Worm (Caenorhabditis elegans): ENCODE measurements around the gene rmd-6.

rmd-6 gene

ce11 chrIV:5073836-5074235 lies 5.2 kb downstream of the rmd-6 start:
- TF ChIP-seq unc-62 (GFP tag; optimal IDR thresholded peaks at IDR 0.05), result no peak

ce11 chrIV:5076607-5077006 lies 8.0 kb downstream of the rmd-6 start:
- TF ChIP-seq unc-62 (GFP tag; optimal IDR thresholded peaks at IDR 0.05), result no peak

ce11 chrIV:5077918-5078317 lies 9.3 kb downstream of the rmd-6 start:
- TF ChIP-seq unc-62 (GFP tag; optimal IDR thresholded peaks at IDR 0.05), result no peak

- TF ChIP-seq unc-62 (GFP tag; optimal IDR thresholded peaks at IDR 0.05), result no peak
Measured at ce11 chrIV:5078846-5079245, 10.2 kb downstream of the rmd-6 start.

DNA sequence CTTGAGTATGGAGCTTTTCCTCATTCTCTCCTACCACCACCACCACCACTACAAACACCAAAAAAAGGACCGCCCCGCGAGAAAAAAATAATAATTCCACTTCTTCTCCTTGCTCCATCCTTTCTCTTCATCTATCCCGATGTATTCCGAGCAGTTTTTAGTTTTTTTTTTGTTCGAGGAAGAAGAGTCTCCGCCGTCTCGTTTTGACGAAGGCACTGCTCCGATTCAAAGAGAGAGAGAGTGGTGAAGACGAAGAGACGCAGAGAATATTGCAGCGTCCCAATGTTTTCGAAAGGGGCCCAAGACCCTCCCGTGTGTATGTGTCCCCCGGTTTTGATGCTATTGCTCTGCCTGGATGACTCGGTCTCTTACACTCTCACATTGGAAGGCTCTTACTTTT lies 12.5 kb downstream of the rmd-6 start:
- no peak for TF ChIP-seq unc-62 (GFP tag; optimal IDR thresholded peaks at IDR 0.05)

ce11 chrIV:5082900-5083530 lies 14.4 kb downstream of the rmd-6 start, which contains the start of gene pygo-1:
TSS of gene pygo-1 (plus strand) at chrIV:5083303.
- TF ChIP-seq unc-62 (GFP tag; optimal IDR thresholded peaks at IDR 0.05), result no peak

- TF ChIP-seq unc-62 (GFP tag; optimal IDR thresholded peaks at IDR 0.05), result no peak
Measured at ce11 chrIV:5083832-5084231, 15.2 kb downstream of the rmd-6 start.

- no peak for TF ChIP-seq unc-62 (GFP tag; optimal IDR thresholded peaks at IDR 0.05)
Measured at ce11 chrIV:5085782-5086181, 17.1 kb downstream of the rmd-6 start.

DNA sequence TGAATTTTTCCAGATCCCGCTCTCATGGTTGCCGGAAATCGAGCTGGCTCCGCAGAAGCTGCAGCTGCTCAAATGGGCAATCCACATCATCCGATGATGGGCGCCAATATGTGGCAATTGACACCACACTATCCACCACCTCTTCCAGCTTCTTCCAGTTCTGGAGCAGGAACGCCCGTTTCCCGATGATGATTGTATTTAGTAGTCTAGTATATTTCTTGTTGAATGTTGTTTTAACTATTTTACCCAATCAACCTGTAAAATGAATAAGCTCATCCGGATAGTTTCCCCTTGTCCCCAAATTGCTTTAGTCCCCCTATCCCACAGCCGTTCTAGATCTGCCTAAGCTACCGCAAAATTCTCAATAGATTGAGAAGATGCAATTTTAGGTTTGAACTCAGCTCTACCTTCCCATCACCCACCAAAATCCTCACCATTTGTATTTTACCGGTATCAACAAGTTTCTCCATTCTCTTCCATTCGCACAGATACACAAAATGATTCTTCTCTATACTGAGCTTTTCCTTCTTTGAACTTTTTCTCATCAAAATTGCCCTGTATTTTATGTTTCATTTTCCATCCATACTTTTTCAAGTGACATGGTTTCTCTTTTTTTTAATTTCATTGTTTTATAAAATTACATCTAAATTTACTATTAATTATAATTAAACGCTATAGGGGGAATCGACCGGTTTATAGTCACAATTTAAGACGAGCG lies 17.8 kb downstream of the rmd-6 start:
- TF ChIP-seq unc-62 (GFP tag; optimal IDR thresholded peaks at IDR 0.05), result no peak

DNA sequence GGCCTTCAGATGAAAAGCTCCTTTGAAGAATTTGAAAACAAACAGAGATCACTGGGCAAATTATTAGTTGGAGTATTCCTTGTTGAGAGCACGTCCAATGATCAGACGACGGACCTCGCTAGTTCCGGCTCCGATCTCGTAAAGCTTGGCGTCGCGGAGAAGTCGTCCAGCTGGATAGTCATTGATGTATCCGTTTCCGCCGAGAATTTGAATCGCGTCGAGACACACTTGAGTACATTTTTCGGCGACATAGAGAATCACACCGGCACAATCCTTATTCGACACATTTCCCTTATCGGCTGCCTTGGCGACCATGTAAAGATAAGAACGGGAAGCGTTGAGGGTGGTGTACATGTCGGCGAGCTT lies 18.3 kb downstream of the rmd-6 start:
- TF ChIP-seq unc-62 (GFP tag; optimal IDR thresholded peaks at IDR 0.05), result no peak

- TF ChIP-seq unc-62 (GFP tag; optimal IDR thresholded peaks at IDR 0.05), result no peak
Measured at ce11 chrIV:5088814-5089322, 20.2 kb downstream of the rmd-6 start, which contains the start of gene ivd-1. TSS of gene ivd-1 (minus strand) at chrIV:5088864.

DNA sequence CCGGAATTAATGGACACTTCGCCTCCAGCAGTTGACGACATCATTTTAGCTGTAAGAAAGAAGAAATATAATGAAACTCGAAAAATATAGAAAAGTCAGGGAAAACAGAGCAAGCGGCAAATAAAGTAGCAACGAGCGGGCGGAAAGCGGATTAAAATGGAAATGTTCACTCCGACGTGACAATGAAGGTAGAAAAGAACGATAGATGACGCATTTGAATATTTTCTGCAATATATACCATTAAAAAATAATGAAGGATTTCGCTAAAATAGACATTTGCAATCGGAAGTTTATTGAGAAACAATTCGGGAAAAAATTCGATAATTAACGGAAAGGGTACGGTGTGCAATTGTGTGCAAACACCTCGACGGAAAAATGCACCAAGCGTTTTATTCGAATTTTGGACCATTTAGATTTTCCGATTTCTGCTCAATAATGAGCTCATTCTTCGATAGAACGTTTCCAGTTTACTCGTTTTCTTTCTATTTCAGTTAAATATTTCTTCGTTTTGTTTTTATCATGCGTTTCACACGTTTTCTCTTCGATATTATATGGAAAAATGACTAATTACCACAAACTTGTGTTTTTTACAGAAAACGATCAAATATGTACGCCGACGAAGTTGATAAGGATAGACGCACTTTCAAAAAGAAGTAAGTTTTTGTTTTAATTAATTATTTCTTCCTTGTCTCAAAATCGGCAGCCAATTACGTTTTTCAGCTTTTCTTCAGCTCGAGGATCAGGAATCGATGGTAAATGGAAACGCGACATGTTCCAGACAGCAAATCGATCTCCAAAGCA lies 22.5 kb downstream of the rmd-6 start, which contains the start of the genes snpn-1 and C02B10.4:
Gene snpn-1 (minus strand): TSS at position 51 of the 801 bp plus-strand sequence.
Gene C02B10.4 (plus strand): TSS at position 594 of the 801 bp plus-strand sequence.
- no peak for TF ChIP-seq unc-62 (GFP tag; optimal IDR thresholded peaks at IDR 0.05)

DNA sequence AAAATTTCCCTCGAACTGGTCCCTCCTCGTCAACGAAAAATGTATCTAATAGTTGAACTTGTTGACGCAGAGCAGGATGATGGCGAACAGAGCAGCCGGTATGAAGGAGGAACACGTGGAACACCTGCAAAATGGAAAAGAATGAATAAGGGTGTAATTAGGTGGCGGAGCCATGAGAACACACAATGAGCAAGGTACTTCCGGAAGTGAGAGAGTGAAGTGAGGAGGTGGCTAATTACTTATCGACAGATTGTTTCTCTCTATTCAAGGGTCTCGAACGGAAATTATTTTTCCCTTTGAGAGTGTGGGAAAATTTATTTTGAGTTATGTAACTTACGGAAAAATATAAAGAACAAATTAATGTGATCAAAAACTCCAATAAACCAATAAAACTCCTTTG lies 24.8 kb downstream of the rmd-6 start:
- TF ChIP-seq unc-62 (GFP tag; optimal IDR thresholded peaks at IDR 0.05), result no peak

ce11 chrIV:5100145-5100544 lies 31.5 kb downstream of the rmd-6 start:
- TF ChIP-seq unc-62 (GFP tag; optimal IDR thresholded peaks at IDR 0.05), result no peak

- no peak for TF ChIP-seq unc-62 (GFP tag; optimal IDR thresholded peaks at IDR 0.05)
Measured at ce11 chrIV:5101945-5102344, 33.3 kb downstream of the rmd-6 start.

DNA sequence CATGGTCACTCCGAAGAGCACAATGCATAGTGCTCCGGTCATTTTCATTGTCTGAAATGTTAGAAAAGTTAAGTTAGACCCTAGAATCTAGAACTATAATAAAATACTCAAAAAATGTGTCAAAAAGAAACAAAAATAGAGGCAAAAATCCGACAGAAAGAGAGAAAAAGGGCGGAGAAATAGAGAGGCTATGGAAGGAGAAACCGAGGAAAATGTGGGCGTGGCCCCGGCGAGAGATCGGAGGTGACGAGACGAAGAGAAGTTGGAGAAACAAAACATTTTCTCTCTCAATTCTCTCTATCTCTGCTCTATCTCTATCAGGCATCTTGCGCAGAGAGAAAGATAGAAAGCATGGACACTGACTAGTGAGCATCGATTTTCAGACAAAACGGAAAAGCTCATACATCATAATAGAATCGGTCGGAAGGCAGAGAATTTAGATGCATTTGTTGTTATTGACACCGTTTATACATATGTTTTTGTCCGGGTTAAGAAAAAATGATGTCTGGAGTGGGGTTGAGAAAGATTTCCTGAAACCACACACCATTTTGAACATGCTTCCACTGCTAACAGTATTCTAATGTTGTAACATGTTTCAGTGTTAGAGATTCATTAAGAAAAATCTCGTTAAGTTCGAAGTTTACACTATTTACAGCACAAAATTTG lies 34.7 kb downstream of the rmd-6 start, which contains the start of gene C02B10.3:
Gene C02B10.3 (minus strand): TSS at position 51 of the 666 bp plus-strand sequence.
- no peak for TF ChIP-seq unc-62 (GFP tag; optimal IDR thresholded peaks at IDR 0.05)

Data from whole organism, dauer.